Comparison of ENCODE assay signal across 4 fruit fly cellular contexts in the genomic region with DNA sequence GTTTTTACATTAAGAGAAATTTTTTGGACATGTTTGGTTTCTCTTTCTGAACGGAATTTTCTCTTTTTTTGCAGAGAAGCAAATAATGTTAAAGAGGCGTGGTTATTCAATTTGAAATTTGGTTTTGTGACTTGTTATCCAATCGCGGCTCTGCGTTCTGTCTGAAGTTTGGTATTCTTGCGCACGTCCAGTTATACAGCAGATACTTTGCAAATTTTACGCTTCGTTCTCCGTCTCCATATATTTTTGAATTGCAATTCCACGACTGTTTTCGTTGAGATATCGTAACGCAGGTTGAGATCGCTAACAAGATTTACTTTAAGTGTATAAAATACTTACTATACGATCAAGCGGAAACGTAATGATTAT.
TF ChIP-seq lines count a peak whose summit lies in the region.

No protein-coding gene starts in this region.

- no peak for TF ChIP-seq CTCF in whole organism, embryonic (GFP tag; optimal IDR thresholded peaks at IDR 0.05; lab: Kevin White, UChicago)

TF ChIP-seq in whole organism, embryonic, 481 proteins besides CTCF, POLR2A, EP300 and RAD21 (continues in another document):
- TF ChIP-seq sens (GFP tag; lab: Kevin White, UChicago) = peak; percentile 63
- peak; percentile 5 for TF ChIP-seq Deaf1 (tag; optimal IDR thresholded peaks at IDR 0.05; lab: Kevin White, UChicago)
- TF ChIP-seq eyg (GFP tag; optimal IDR thresholded peaks at IDR 0.05; lab: Kevin White, UChicago) = no peak
- TF ChIP-seq lmd (GFP tag; IDR thresholded peaks at IDR 0.05; lab: Robert Waterston, UW) = no peak
- peak; percentile 72 to 88 for TF ChIP-seq Trl (optimal IDR thresholded peaks at IDR 0.05; lab: Kevin White, UChicago)
- no peak for TF ChIP-seq Trl (GFP tag; optimal IDR thresholded peaks at IDR 0.05; lab: Kevin White, UChicago)
- peak in 1 of 2 experiments; percentile 90 for TF ChIP-seq eve (GFP tag; optimal IDR thresholded peaks at IDR 0.05; lab: Kevin White, UChicago)
- peak; percentile 13 for TF ChIP-seq Meics (GFP tag; optimal IDR thresholded peaks at IDR 0.05; lab: Kevin White, UChicago)
- peak; percentile 99 for TF ChIP-seq CG3163 (GFP tag; optimal IDR thresholded peaks at IDR 0.05; lab: Kevin White, UChicago)
- TF ChIP-seq Ets97D (GFP tag; optimal IDR thresholded peaks at IDR 0.05; lab: Kevin White, UChicago) = no peak
- TF ChIP-seq Nf-YC (tag; optimal IDR thresholded peaks at IDR 0.05; lab: Kevin White, UChicago) = peak; percentile 97
- peak in 1 of 2 experiments; percentile 18 for TF ChIP-seq tll (GFP tag; optimal IDR thresholded peaks at IDR 0.05; lab: Kevin White, UChicago)
- no peak for TF ChIP-seq amos (GFP tag; IDR thresholded peaks at IDR 0.05; lab: Robert Waterston, UW; ENCODE audit: partially characterized antibody)
- peak; percentile 55 for TF ChIP-seq zf30C (GFP tag; optimal IDR thresholded peaks at IDR 0.05; lab: Kevin White, UChicago)
- TF ChIP-seq Pdp1 (GFP tag; optimal IDR thresholded peaks at IDR 0.05; lab: Kevin White, UChicago) = peak in 1 of 2 experiments; percentile 71
- TF ChIP-seq Nf-YA (GFP tag; IDR thresholded peaks at IDR 0.05; lab: Robert Waterston, UW) = no peak
- TF ChIP-seq Dll (GFP tag; IDR thresholded peaks at IDR 0.05; lab: Robert Waterston, UW; ENCODE audit: partially characterized antibody) = peak; percentile 13; the same call in 1 of the 4 replicates
- TF ChIP-seq gcm (GFP tag; optimal IDR thresholded peaks at IDR 0.05; lab: Kevin White, UChicago) = peak; percentile 29
- TF ChIP-seq CG30431 (GFP tag; optimal IDR thresholded peaks at IDR 0.05; lab: Kevin White, UChicago) = no peak
- TF ChIP-seq CG12299 (tag; optimal IDR thresholded peaks at IDR 0.05; lab: Kevin White, UChicago) = peak; percentile 40
- TF ChIP-seq CG8924 (tag; optimal IDR thresholded peaks at IDR 0.05; lab: Kevin White, UChicago) = no peak

TF ChIP-seq in whole organism, prepupa, 60 proteins besides CTCF, POLR2A, EP300 and RAD21:
- TF ChIP-seq CG8119 (GFP tag; IDR thresholded peaks at IDR 0.05; lab: Robert Waterston, UW) (0 out of 3 replicates have a peak, but pooled peaks have one; percentile 17), CG15336 (GFP tag; IDR thresholded peaks at IDR 0.05; lab: Robert Waterston, UW) (peak; percentile 19; the same call in 1 of the 2 replicates), ss (GFP tag; optimal IDR thresholded peaks at IDR 0.05; lab: Kevin White, UChicago) (no peak), esn (GFP tag; optimal IDR thresholded peaks at IDR 0.05; lab: Kevin White, UChicago) (no peak), Eip78C (GFP tag; lab: Kevin White, UChicago) (peak; percentile 50), Sox102F (GFP tag; optimal IDR thresholded peaks at IDR 0.05; lab: Kevin White, UChicago) (peak; percentile 43), net (GFP tag; optimal IDR thresholded peaks at IDR 0.05; lab: Kevin White, UChicago) (no peak)

TF ChIP-seq in whole organism, pupa, 21 proteins besides CTCF, POLR2A, EP300 and RAD21:
- TF ChIP-seq CG9948 (tag; optimal IDR thresholded peaks at IDR 0.05; lab: Kevin White, UChicago) = no peak
- TF ChIP-seq CG15710 (tag; optimal IDR thresholded peaks at IDR 0.05; lab: Kevin White, UChicago) = no peak
- no peak for TF ChIP-seq CG34367 (tag; optimal IDR thresholded peaks at IDR 0.05; lab: Kevin White, UChicago)
- no peak for TF ChIP-seq CG17806 (tag; optimal IDR thresholded peaks at IDR 0.05; lab: Kevin White, UChicago)
- TF ChIP-seq CG12605 (GFP tag; IDR thresholded peaks at IDR 0.05; lab: Robert Waterston, UW) = peak; percentile 1; the same call in 1 of the 2 replicates

TF ChIP-seq in whole organism, wandering third instar larva, 38 proteins besides CTCF, POLR2A, EP300 and RAD21:
- TF ChIP-seq Dif (GFP tag; optimal IDR thresholded peaks at IDR 0.05; lab: Kevin White, UChicago; ENCODE audit: partially characterized antibody) (peak; percentile 9), CrebA (GFP tag; optimal IDR thresholded peaks at IDR 0.05; lab: Kevin White, UChicago; ENCODE audit: borderline replicate concordance) (peak; percentile 27), brk (GFP tag; optimal IDR thresholded peaks at IDR 0.05; lab: Kevin White, UChicago) (peak; percentile 28), Vsx2 (GFP tag; optimal IDR thresholded peaks at IDR 0.05; lab: Kevin White, UChicago; ENCODE audit: partially characterized antibody) (no peak)
TF ChIP-seq in whole organism, wandering third instar larva: peak in this region for 3.
